Worm (Caenorhabditis elegans) whole organism, L4 larva: Measurements from ENCODE around the gene hphd-1.
A peak's percentile ranks its signal among the peaks of the same experiment; 100 is the strongest.

ENCODE experiments used
- F26F4.8 ChIP-seq: fragments of 200-800 bp; sonication (Bioruptor generic); conservative IDR thresholded peaks from 2 replicates; pipeline ENCODE4 v1.3.6; 2022; ENCODE audit warnings: missing genetic modification characterization, missing compliant biosample characterization
- R02D3.7 ChIP-seq: fragments of 150-350 bp; sonication (generic microtip); optimal IDR thresholded peaks from 3 replicates; lab custom pipeline; 2014; ENCODE audit warnings: missing biosample characterization, missing genetic modification characterization
- T20F7.1 ChIP-seq: fragments of 200-800 bp; sonication (Bioruptor generic); optimal IDR thresholded peaks from 2 replicates; lab custom pipeline; 2018; ENCODE audit warnings: mild to moderate bottlenecking, missing genetic modification characterization, missing compliant biosample characterization
- ZK337.2 ChIP-seq: fragments of 200-800 bp; sonication (Bioruptor generic); IDR thresholded peaks from 2 replicates; pipeline ENCODE4 v1.3.6; 2022; ENCODE audit warnings: missing genetic modification reagents, missing genetic modification characterization, missing compliant biosample characterization
- aly-2 ChIP-seq: sonication (generic microtip); optimal IDR thresholded peaks from 2 replicates; lab custom pipeline; 2018; ENCODE audit warnings: missing biosample characterization, missing genetic modification characterization
- ama-1 ChIP-seq: fragments of 150-350 bp; optimal IDR thresholded peaks from 2 replicates; lab custom pipeline; 2014; ENCODE audit warnings: inconsistent platforms, mixed read lengths
- arid-1 ChIP-seq: fragments of 200-800 bp; sonication (Bioruptor generic); conservative IDR thresholded peaks from 2 replicates; pipeline ENCODE4 v1.3.6; 2022; ENCODE audit warnings: missing genetic modification reagents, missing genetic modification characterization, missing compliant biosample characterization
- attf-4 ChIP-seq: sonication (generic microtip); optimal IDR thresholded peaks from 3 replicates; lab custom pipeline; 2017; ENCODE audit warnings: missing biosample characterization, missing genetic modification characterization
- ceh-20 ChIP-seq: fragments of 200-800 bp; sonication (Bioruptor generic); IDR thresholded peaks from 2 replicates; pipeline ENCODE4 v1.3.6; 2022; ENCODE audit warnings: missing genetic modification reagents, missing genetic modification characterization, missing compliant biosample characterization
- ceh-44 ChIP-seq: fragments of 200-800 bp; sonication (Bioruptor generic); IDR thresholded peaks from 2 replicates; pipeline ENCODE4 v1.3.6; 2022; ENCODE audit warnings: missing genetic modification reagents, missing genetic modification characterization, missing compliant biosample characterization
- ceh-62 ChIP-seq: sonication (generic microtip); optimal IDR thresholded peaks from 2 replicates; lab custom pipeline; 2017; ENCODE audit warnings: missing biosample characterization, missing genetic modification characterization
- ceh-82 ChIP-seq: sonication (generic microtip); optimal IDR thresholded peaks from 2 replicates; lab custom pipeline; 2017; ENCODE audit warnings: missing biosample characterization, missing genetic modification characterization
- ces-1 ChIP-seq: fragments of 150-350 bp; sonication (generic microtip); optimal IDR thresholded peaks from 4 replicates; lab custom pipeline; 2014; ENCODE audit warnings: missing biosample characterization, missing genetic modification reagents, missing genetic modification characterization
- daf-16 ChIP-seq, 3 experiments: sonication (generic microtip); optimal IDR thresholded peaks; 2 replicates each; lab custom pipeline; 2016 to 2017; ENCODE audit warnings: missing genetic modification characterization in 3 of 3, missing genetic modification reagents in 3 of 3, mild to moderate bottlenecking in 2 of 3, missing compliant biosample characterization in 2 of 3, missing biosample characterization in 1 of 3, moderate library complexity in 1 of 3
- daf-8 ChIP-seq: fragments of 200-800 bp; sonication (Bioruptor generic); IDR thresholded peaks from 2 replicates; pipeline ENCODE4 v1.3.6; 2022; ENCODE audit warnings: missing genetic modification characterization, missing compliant biosample characterization
- dmd-6 ChIP-seq: fragments of 200-800 bp; sonication (Bioruptor generic); IDR thresholded peaks from 2 replicates; pipeline ENCODE4 v1.3.6; 2022; ENCODE audit warnings: missing genetic modification reagents, missing genetic modification characterization, missing compliant biosample characterization
- dmd-9 ChIP-seq: fragments of 200-800 bp; sonication (Bioruptor generic); IDR thresholded peaks from 2 replicates; pipeline ENCODE4 v1.3.6; 2022; ENCODE audit warnings: missing genetic modification reagents, missing genetic modification characterization, missing compliant biosample characterization
- duxl-1 ChIP-seq: sonication (generic microtip); optimal IDR thresholded peaks from 2 replicates; lab custom pipeline; 2016; ENCODE audit warnings: mild to moderate bottlenecking, missing genetic modification characterization, moderate library complexity, missing compliant biosample characterization; ENCODE audit not compliant: poor library complexity
- dve-1 ChIP-seq: sonication (generic microtip); optimal IDR thresholded peaks from 2 replicates; lab custom pipeline; 2017; ENCODE audit warnings: antibody characterized with exemption, mild to moderate bottlenecking, missing genetic modification characterization, missing compliant biosample characterization; ENCODE audit not compliant: insufficient read depth
- fkh-10 ChIP-seq: fragments of 150-350 bp; optimal IDR thresholded peaks from 2 replicates; lab custom pipeline; 2014; ENCODE audit warnings: missing biosample characterization, missing genetic modification reagents, missing genetic modification characterization
- hif-1 ChIP-seq, 2 experiments: sonication (generic microtip); optimal IDR thresholded peaks; 2 replicates each; lab custom pipeline; 2016 to 2017; ENCODE audit warnings: missing compliant biosample characterization in 2 of 2, missing genetic modification characterization in 2 of 2, missing genetic modification reagents in 2 of 2, missing genotype in 2 of 2, mild to moderate bottlenecking in 1 of 2
- lim-7 ChIP-seq: fragments of 200-800 bp; sonication (Bioruptor generic); IDR thresholded peaks from 2 replicates; pipeline ENCODE4 v1.3.6; 2022; ENCODE audit warnings: missing genetic modification characterization, missing compliant biosample characterization
- lin-13 ChIP-seq: fragments of 150-350 bp; optimal IDR thresholded peaks from 2 replicates; lab custom pipeline; 2014; ENCODE audit warnings: missing biosample characterization, missing genetic modification reagents, missing genetic modification characterization
- lin-29 ChIP-seq: fragments of 200-800 bp; sonication (Bioruptor generic); IDR thresholded peaks from 2 replicates; pipeline ENCODE4 v1.3.6; 2022; ENCODE audit warnings: missing genetic modification reagents, missing genetic modification characterization, missing compliant biosample characterization
- madf-9 ChIP-seq: fragments of 200-800 bp; sonication (Bioruptor generic); conservative IDR thresholded peaks from 2 replicates; pipeline ENCODE4 v1.3.6; 2022; ENCODE audit warnings: missing genetic modification reagents, missing genetic modification characterization, missing compliant biosample characterization
- mdt-29 ChIP-seq: fragments of 200-800 bp; sonication (Bioruptor generic); IDR thresholded peaks from 2 replicates; pipeline ENCODE4 v1.3.6; 2022; ENCODE audit warnings: missing genetic modification reagents, missing genetic modification characterization, missing compliant biosample characterization
- mep-1 ChIP-seq: fragments of 150-350 bp; sonication (generic microtip); optimal IDR thresholded peaks from 3 replicates; lab custom pipeline; 2014; ENCODE audit warnings: missing biosample characterization, missing genetic modification characterization
- mes-2 ChIP-seq: sonication (generic microtip); optimal IDR thresholded peaks from 2 replicates; lab custom pipeline; 2016; ENCODE audit warnings: missing genotype, mild to moderate bottlenecking, missing genetic modification characterization, missing compliant biosample characterization; ENCODE audit not compliant: poor library complexity, severe bottlenecking
- mxl-2 ChIP-seq: fragments of 200-800 bp; sonication (Bioruptor generic); conservative IDR thresholded peaks from 2 replicates; pipeline ENCODE4 v1.3.6; 2022; ENCODE audit warnings: missing genetic modification reagents, missing genetic modification characterization, missing compliant biosample characterization
- mxl-3 ChIP-seq: fragments of 200-800 bp; sonication (Bioruptor generic); optimal IDR thresholded peaks from 2 replicates; lab custom pipeline; 2018; ENCODE audit warnings: mild to moderate bottlenecking, missing genetic modification characterization, missing compliant biosample characterization
- nhr-10 ChIP-seq: fragments of 150-350 bp; optimal IDR thresholded peaks from 2 replicates; lab custom pipeline; 2014; ENCODE audit warnings: missing biosample characterization, missing genetic modification characterization
- nhr-102 ChIP-seq: sonication (generic microtip); optimal IDR thresholded peaks from 2 replicates; lab custom pipeline; 2016; ENCODE audit warnings: mild to moderate bottlenecking, missing genetic modification characterization, moderate library complexity, missing compliant biosample characterization
- nhr-11 ChIP-seq: fragments of 150-350 bp; optimal IDR thresholded peaks from 2 replicates; lab custom pipeline; 2014; ENCODE audit warnings: missing biosample characterization, missing genetic modification characterization
- nhr-111 ChIP-seq: fragments of 200-800 bp; sonication (Bioruptor generic); optimal IDR thresholded peaks from 2 replicates; lab custom pipeline; 2018; ENCODE audit warnings: mild to moderate bottlenecking, missing genetic modification characterization, missing compliant biosample characterization
- nhr-237 ChIP-seq: sonication (generic microtip); optimal IDR thresholded peaks from 2 replicates; lab custom pipeline; 2017; ENCODE audit warnings: missing biosample characterization, missing genetic modification characterization
- rbr-2 ChIP-seq: sonication (generic microtip); optimal IDR thresholded peaks from 2 replicates; lab custom pipeline; 2016; ENCODE audit warnings: missing genotype, missing genetic modification characterization, missing compliant biosample characterization
- set-16 ChIP-seq: fragments of 200-800 bp; sonication (Bioruptor generic); IDR thresholded peaks from 2 replicates; pipeline ENCODE4 v1.3.6; 2022; ENCODE audit warnings: missing genetic modification reagents, missing genetic modification characterization, missing compliant biosample characterization
- spr-3 ChIP-seq: fragments of 200-800 bp; sonication (Bioruptor generic); optimal IDR thresholded peaks from 2 replicates; lab custom pipeline; 2018; ENCODE audit warnings: mild to moderate bottlenecking, missing genetic modification characterization, missing compliant biosample characterization
- tag-97 ChIP-seq: fragments of 200-800 bp; sonication (Bioruptor generic); IDR thresholded peaks from 2 replicates; pipeline ENCODE4 v1.3.6; 2022; ENCODE audit warnings: missing genetic modification characterization, missing compliant biosample characterization
- unc-130 ChIP-seq: sonication (generic microtip); optimal IDR thresholded peaks from 2 replicates; lab custom pipeline; 2016; ENCODE audit warnings: missing genetic modification reagents, missing genetic modification characterization, missing compliant biosample characterization
- unc-39 ChIP-seq: sonication (generic microtip); optimal IDR thresholded peaks from 2 replicates; lab custom pipeline; 2017; ENCODE audit warnings: missing biosample characterization, missing genetic modification characterization
- unc-62 ChIP-seq, 3 experiments: fragments of 150-350 bp in 1 of 3; sonication (generic microtip); optimal IDR thresholded peaks in 2 of 3; peaks in 1 of 3; 1 replicate in 1 of 3; 2 replicates in 2 of 3; lab custom pipeline; 2014 to 2017; ENCODE audit warnings: missing biosample characterization in 3 of 3, missing genetic modification characterization in 3 of 3, missing genetic modification reagents in 3 of 3, missing genotype in 1 of 3
- zfp-3 ChIP-seq: fragments of 200-800 bp; sonication (Bioruptor generic); conservative IDR thresholded peaks from 2 replicates; pipeline ENCODE4 v1.3.6; 2022; ENCODE audit warnings: missing genetic modification reagents, missing genetic modification characterization, missing compliant biosample characterization
- ztf-11 ChIP-seq: fragments of 150-350 bp; optimal IDR thresholded peaks from 2 replicates; lab custom pipeline; 2014; ENCODE audit warnings: missing biosample characterization, missing genetic modification characterization
- ztf-7 ChIP-seq: fragments of 150-350 bp; optimal IDR thresholded peaks from 2 replicates; lab custom pipeline; 2014; ENCODE audit warnings: missing biosample characterization, missing genetic modification characterization

The hphd-1 gene

DNA sequence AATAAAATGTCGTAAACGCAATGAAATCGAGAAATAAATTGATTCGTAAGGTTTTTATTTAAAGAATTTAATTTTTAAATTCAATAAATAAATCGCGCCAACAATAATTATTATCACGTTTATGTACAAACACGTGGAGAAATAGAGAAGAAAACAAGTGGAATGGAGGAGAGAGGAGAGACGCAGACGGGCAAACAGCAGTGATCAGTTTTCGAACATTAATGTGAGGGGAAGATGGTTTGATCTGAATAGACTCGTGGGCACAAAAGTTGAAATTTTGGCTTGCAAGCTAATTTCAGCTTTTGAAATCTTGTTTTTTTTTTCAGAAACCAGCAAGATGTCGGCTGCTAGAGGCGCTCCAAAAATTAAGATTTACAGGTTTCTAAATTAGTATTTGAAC, at the start of gene hphd-1 (continued):
- no peak for TF ChIP-seq unc-130 (GFP tag; lab: Kevin White, UChicago)
- no peak for TF ChIP-seq unc-62 (GFP tag; optimal IDR thresholded peaks at IDR 0.05 in 1 of 2; lab: Kevin White, UChicago)
- TF ChIP-seq unc-62 (tag; optimal IDR thresholded peaks at IDR 0.05; lab: Kevin White, UChicago), result no peak
- TF ChIP-seq ceh-44 (GFP tag; lab: Robert Waterston, UW), result no peak
- TF ChIP-seq dmd-6 (GFP tag; lab: Robert Waterston, UW), result peak; percentile 80
- no peak for TF ChIP-seq aly-2 (tag; lab: Kevin White, UChicago)
- TF ChIP-seq ceh-20 (GFP tag; lab: Robert Waterston, UW), result no peak
- TF ChIP-seq dve-1 (tag; lab: Kevin White, UChicago), result peak; percentile 94
- peak in 1 of 2 experiments; percentile 32 for TF ChIP-seq daf-16 (GFP tag; optimal IDR thresholded peaks at IDR 0.05; lab: Kevin White, UChicago)
- TF ChIP-seq daf-16 (tag; optimal IDR thresholded peaks at IDR 0.05; lab: Kevin White, UChicago), result peak; percentile 97
- no peak for TF ChIP-seq ztf-7 (tag; lab: Kevin White, UChicago)
- TF ChIP-seq lin-13, result no peak
- peak; percentile 48 for TF ChIP-seq nhr-102 (tag; lab: Kevin White, UChicago)
- TF ChIP-seq ces-1 (GFP tag; lab: Kevin White, UChicago), result no peak
- peak; percentile 62 for TF ChIP-seq mes-2 (tag; lab: Kevin White, UChicago)
- no peak for TF ChIP-seq zfp-3 (GFP tag; lab: Robert Waterston, UW)
- no peak for TF ChIP-seq R02D3.7 (tag; lab: Kevin White, UChicago)
- no peak for TF ChIP-seq dmd-9 (GFP tag; lab: Robert Waterston, UW)
- no peak for TF ChIP-seq F26F4.8
- no peak for TF ChIP-seq unc-39 (tag; lab: Kevin White, UChicago)
- no peak for TF ChIP-seq nhr-237
- no peak for TF ChIP-seq T20F7.1
- TF ChIP-seq ceh-82 (tag; lab: Kevin White, UChicago), result no peak
- no peak for TF ChIP-seq mxl-2 (GFP tag; lab: Robert Waterston, UW)
- no peak for TF ChIP-seq nhr-111 (GFP tag; lab: Kevin White, UChicago)
- TF ChIP-seq madf-9 (GFP tag; lab: Robert Waterston, UW), result no peak
- TF ChIP-seq arid-1 (GFP tag; lab: Robert Waterston, UW), result no peak
- peak; percentile 70 for TF ChIP-seq mep-1 (tag; lab: Kevin White, UChicago)
- TF ChIP-seq mxl-3, result peak; percentile 82
- TF ChIP-seq daf-8 (GFP tag; lab: Robert Waterston, UW), result no peak
- TF ChIP-seq duxl-1 (tag; lab: Kevin White, UChicago), result peak; percentile 61
- TF ChIP-seq rbr-2 (tag; lab: Kevin White, UChicago), result no peak
- TF ChIP-seq spr-3, result no peak
- no peak for TF ChIP-seq lim-7
- peak in 1 of 2 experiments; percentile 68 for TF ChIP-seq hif-1 (tag; optimal IDR thresholded peaks at IDR 0.05; lab: Kevin White, UChicago)
- no peak for TF ChIP-seq fkh-10 (GFP tag; lab: Kevin White, UChicago)
- TF ChIP-seq attf-4 (tag; lab: Kevin White, UChicago), result no peak
- TF ChIP-seq nhr-10, result peak; percentile 83
- TF ChIP-seq ZK337.2, result no peak
- TF ChIP-seq set-16 (GFP tag; lab: Robert Waterston, UW), result no peak
- TF ChIP-seq ceh-62 (tag; lab: Kevin White, UChicago), result no peak
- TF ChIP-seq mdt-29 (GFP tag; lab: Robert Waterston, UW), result no peak
- no peak for TF ChIP-seq lin-29 (GFP tag; lab: Robert Waterston, UW)
- no peak for TF ChIP-seq tag-97
- no peak for TF ChIP-seq ztf-11 (tag; lab: Kevin White, UChicago)
- no peak for TF ChIP-seq ama-1 (lab: Kevin White, UChicago)
- no peak for TF ChIP-seq nhr-11 (tag; lab: Kevin White, UChicago)
